Worm (Caenorhabditis elegans) whole organism, L3 larva: ENCODE results near the gene C50F7.5.
A peak's percentile ranks its signal among the peaks of the same experiment; 100 is the strongest.

Source experiments
- ceh-16 ChIP-seq: sonication (generic microtip); optimal IDR thresholded peaks from 2 replicates; lab custom pipeline; 2017; ENCODE audit warnings: missing biosample characterization, missing genetic modification characterization
- elt-2 ChIP-seq: sonication (generic microtip); optimal IDR thresholded peaks from 2 replicates; lab custom pipeline; 2016; ENCODE audit warnings: missing genetic modification reagents, mild to moderate bottlenecking, missing genetic modification characterization, missing compliant biosample characterization
- fkh-2 ChIP-seq: fragments of 150-350 bp; optimal IDR thresholded peaks from 2 replicates; lab custom pipeline; 2014; ENCODE audit warnings: missing biosample characterization, missing genetic modification reagents, missing genetic modification characterization
- fos-1 ChIP-seq: fragments of 150-350 bp; optimal IDR thresholded peaks from 2 replicates; lab custom pipeline; 2014; ENCODE audit warnings: missing biosample characterization, missing genetic modification characterization
- mdl-1 ChIP-seq: fragments of 150-350 bp; optimal IDR thresholded peaks from 2 replicates; lab custom pipeline; 2014; ENCODE audit warnings: missing biosample characterization, missing genetic modification characterization
- nhr-11 ChIP-seq: fragments of 150-350 bp; optimal IDR thresholded peaks from 2 replicates; lab custom pipeline; 2014; ENCODE audit warnings: missing biosample characterization, missing genetic modification characterization
- nhr-28 ChIP-seq: fragments of 150-350 bp; optimal IDR thresholded peaks from 2 replicates; lab custom pipeline; 2014; ENCODE audit warnings: missing biosample characterization, missing genetic modification characterization
- unc-62 ChIP-seq: fragments of 150-350 bp; sonication (generic microtip); optimal IDR thresholded peaks from 4 replicates; lab custom pipeline; 2014; ENCODE audit warnings: missing biosample characterization, missing genetic modification reagents, missing genetic modification characterization

DNA sequence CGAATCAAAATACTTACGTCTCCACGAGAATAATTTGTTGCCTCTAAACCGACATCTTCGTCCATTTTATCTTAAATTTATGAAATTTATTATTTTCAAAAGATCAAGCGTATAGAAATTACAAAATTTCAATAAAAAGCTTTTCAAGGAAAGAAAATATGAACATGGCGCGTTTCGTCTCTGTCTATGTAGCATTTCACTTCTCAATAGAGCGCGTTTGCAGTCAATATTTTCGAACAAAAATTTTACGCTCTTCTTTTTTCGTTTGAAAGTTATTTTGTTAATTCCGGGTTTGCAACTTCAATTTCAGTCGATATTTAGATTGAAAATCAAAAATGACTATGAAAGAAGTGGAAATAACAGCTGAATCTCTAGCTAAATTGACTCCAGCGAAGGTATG, 47.7 kb downstream of the C50F7.5 start, which contains the start of the genes hcf-1 and swd-2.2:
- TF ChIP-seq fos-1 = no peak
- TF ChIP-seq nhr-11 (tag; lab: Kevin White, UChicago) = no peak
- no peak for TF ChIP-seq mdl-1
- TF ChIP-seq ceh-16 (tag; lab: Kevin White, UChicago) = no peak
- TF ChIP-seq unc-62 (GFP tag; lab: Kevin White, UChicago) = no peak
- peak; percentile 3 for TF ChIP-seq elt-2 (tag; lab: Kevin White, UChicago)
- TF ChIP-seq fkh-2 (tag; lab: Kevin White, UChicago) = no peak
- no peak for TF ChIP-seq nhr-28 (tag; lab: Kevin White, UChicago)
